Worm (Caenorhabditis elegans): ENCODE data around the gene vha-13.

- TF ChIP-seq sox-4 (tag; optimal IDR thresholded peaks at IDR 0.05), result no peak
- TF ChIP-seq pha-4 (tag; optimal IDR thresholded peaks at IDR 0.05), result no peak
- TF ChIP-seq che-1 (tag; optimal IDR thresholded peaks at IDR 0.05), result no peak
- no peak for TF ChIP-seq elt-2 (tag; optimal IDR thresholded peaks at IDR 0.05)
Observed at ce11 chrV:14364586-14365248, 13.2 kb downstream of the vha-13 start.
